Worm (Caenorhabditis elegans) whole organism, L4 larva: ENCODE measurements around the gene C05D10.4.

Experiments
- T26A8.4 ChIP-seq: fragments of 200-800 bp; sonication (Bioruptor generic); IDR thresholded peaks from 2 replicates; pipeline ENCODE4 v1.3.6; 2022; ENCODE audit warnings: missing genetic modification characterization, missing compliant biosample characterization
- ZK337.2 ChIP-seq: fragments of 200-800 bp; sonication (Bioruptor generic); IDR thresholded peaks from 2 replicates; pipeline ENCODE4 v1.3.6; 2022; ENCODE audit warnings: missing genetic modification reagents, missing genetic modification characterization, missing compliant biosample characterization
- cey-2 ChIP-seq: sonication (generic microtip); optimal IDR thresholded peaks from 3 replicates; lab custom pipeline; 2017; ENCODE audit warnings: missing genetic modification characterization, mild to moderate bottlenecking, missing compliant biosample characterization, antibody characterized with exemption, borderline replicate concordance; ENCODE audit not compliant: insufficient read depth
- mep-1 ChIP-seq: fragments of 150-350 bp; sonication (generic microtip); optimal IDR thresholded peaks from 3 replicates; lab custom pipeline; 2014; ENCODE audit warnings: missing biosample characterization, missing genetic modification characterization
- nhr-10 ChIP-seq: fragments of 150-350 bp; optimal IDR thresholded peaks from 2 replicates; lab custom pipeline; 2014; ENCODE audit warnings: missing biosample characterization, missing genetic modification characterization
- nhr-25 ChIP-seq: sonication (generic microtip); optimal IDR thresholded peaks from 2 replicates; lab custom pipeline; 2017; ENCODE audit warnings: missing genetic modification characterization, mild to moderate bottlenecking, missing compliant biosample characterization, antibody characterized with exemption, moderate library complexity, borderline replicate concordance; ENCODE audit not compliant: insufficient read depth
- nhr-76 ChIP-seq: fragments of 150-350 bp; optimal IDR thresholded peaks from 2 replicates; lab custom pipeline; 2014; ENCODE audit warnings: missing biosample characterization, missing genetic modification characterization
- skn-1 ChIP-seq: fragments of 150-350 bp; optimal IDR thresholded peaks from 2 replicates; lab custom pipeline; 2014; ENCODE audit warnings: missing biosample characterization, missing genetic modification characterization
- zag-1 ChIP-seq: fragments of 150-350 bp; optimal IDR thresholded peaks from 2 replicates; lab custom pipeline; 2014; ENCODE audit warnings: missing biosample characterization, missing genetic modification characterization

DNA sequence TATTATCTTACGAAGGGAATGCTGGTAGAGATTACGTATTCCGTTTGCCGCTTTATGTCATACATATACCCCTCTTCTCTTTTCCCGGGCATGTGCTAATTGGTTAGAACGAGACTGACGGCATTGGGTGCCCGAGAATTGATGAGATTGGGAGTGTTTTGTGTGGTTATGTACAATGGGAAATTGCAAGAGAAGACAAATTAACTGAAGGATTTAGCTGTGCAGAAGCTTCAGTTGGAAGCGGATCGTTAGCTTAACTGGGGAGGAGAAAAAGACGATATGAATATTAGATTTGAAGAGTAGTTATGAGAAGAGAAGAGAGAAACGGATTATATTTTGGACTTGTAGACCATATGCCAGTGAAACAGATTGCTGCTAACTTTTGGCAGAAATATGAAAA, 7.5 kb upstream of the C05D10.4 start:
- TF ChIP-seq cey-2 (tag; lab: Kevin White, UChicago), result no peak
- TF ChIP-seq nhr-10, result no peak
- no peak for TF ChIP-seq T26A8.4 (GFP tag; lab: Robert Waterston, UW)
- no peak for TF ChIP-seq nhr-76 (tag; lab: Kevin White, UChicago)
- no peak for TF ChIP-seq nhr-25 (tag; lab: Kevin White, UChicago)
- TF ChIP-seq ZK337.2, result no peak
- no peak for TF ChIP-seq skn-1
- TF ChIP-seq zag-1 (tag; lab: Kevin White, UChicago), result no peak
- TF ChIP-seq mep-1 (tag; lab: Kevin White, UChicago), result no peak
